Fruit fly (Drosophila melanogaster): ENCODE measurements around the gene CG9902.

DNA sequence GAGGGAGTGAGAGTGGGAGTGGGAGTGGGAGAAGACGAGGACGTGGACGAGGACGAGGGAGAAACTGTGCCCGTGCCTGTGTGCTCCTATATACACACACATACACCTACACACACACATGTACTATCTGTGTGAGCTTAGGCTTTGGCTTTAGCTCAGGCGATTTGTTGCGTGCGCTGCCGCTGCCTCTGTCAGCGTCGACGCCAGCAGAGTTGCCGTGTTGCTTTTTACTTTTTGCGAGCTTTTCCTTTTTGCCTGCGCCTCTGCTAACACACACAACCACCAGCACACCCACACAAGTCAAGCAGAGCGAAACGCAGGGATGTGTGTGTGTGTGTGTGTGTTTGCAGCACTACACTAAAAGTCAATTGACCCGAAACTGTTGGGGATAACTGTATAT, 34.8 kb upstream of the CG9902 start:
- 0 out of 3 replicates have a peak, but pooled peaks have one; percentile 6 for TF ChIP-seq CG4496 (GFP tag; IDR thresholded peaks at IDR 0.05)
- TF ChIP-seq EcR (GFP tag; optimal IDR thresholded peaks at IDR 0.05), result no peak
- TF ChIP-seq CG34367 (tag; optimal IDR thresholded peaks at IDR 0.05), result no peak
- no peak for TF ChIP-seq Pif1A (GFP tag; optimal IDR thresholded peaks at IDR 0.05)
